Worm (Caenorhabditis elegans) whole organism, L4/young adult: ENCODE data around the gene M151.10.

Source experiments
- dao-5 ChIP-seq: sonication (generic microtip); optimal IDR thresholded peaks from 2 replicates; lab custom pipeline; 2016; ENCODE audit warnings: missing genotype, missing genetic modification characterization, moderate library complexity, missing compliant biosample characterization
- him-1 ChIP-seq: sonication (generic microtip); optimal IDR thresholded peaks from 2 replicates; lab custom pipeline; 2016; ENCODE audit warnings: missing genotype, missing genetic modification reagents, missing genetic modification characterization, missing compliant biosample characterization

ce11 chrII:3659776-3660175, 19.7 kb upstream of the M151.10 start, which contains the start of gene F19B10.4:
- TF ChIP-seq him-1: no peak
- TF ChIP-seq dao-5: no peak
